Worm (Caenorhabditis elegans): ENCODE data around the gene mrps-17.

ce11 chrIII:6454183-6454582 is 22.6 kb upstream of the mrps-17 start, which contains the start of gene jhdm-1:
- TF ChIP-seq flt-1 (GFP tag; IDR thresholded peaks at IDR 0.05): no peak
- no peak for TF ChIP-seq hmbx-1 (tag; optimal IDR thresholded peaks at IDR 0.05)
- TF ChIP-seq ama-1 (optimal IDR thresholded peaks at IDR 0.05): no peak
- TF ChIP-seq scrt-1 (GFP tag; IDR thresholded peaks at IDR 0.05): no peak
- TF ChIP-seq ceh-36 (tag; optimal IDR thresholded peaks at IDR 0.05): no peak
- TF ChIP-seq pes-1 (GFP tag; IDR thresholded peaks at IDR 0.05): no peak
- TF ChIP-seq hmg-4 (GFP tag; optimal IDR thresholded peaks at IDR 0.05): no peak
- no peak for TF ChIP-seq hnd-1 (tag; optimal IDR thresholded peaks at IDR 0.05)
- no peak for TF ChIP-seq ets-7 (tag; optimal IDR thresholded peaks at IDR 0.05)
- TF ChIP-seq B0310.2 (tag; optimal IDR thresholded peaks at IDR 0.05): no peak
- TF ChIP-seq sea-1 (GFP tag; conservative IDR thresholded peaks at IDR 0.05): no peak
- no peak for TF ChIP-seq ceh-13 (GFP tag; optimal IDR thresholded peaks at IDR 0.05)
- TF ChIP-seq tra-4 (tag; optimal IDR thresholded peaks at IDR 0.05): no peak

Measured in whole organism, early embryonic.